Fruit fly (Drosophila melanogaster): ENCODE measurements around the gene CG11162.

The CG11162 gene

DNA sequence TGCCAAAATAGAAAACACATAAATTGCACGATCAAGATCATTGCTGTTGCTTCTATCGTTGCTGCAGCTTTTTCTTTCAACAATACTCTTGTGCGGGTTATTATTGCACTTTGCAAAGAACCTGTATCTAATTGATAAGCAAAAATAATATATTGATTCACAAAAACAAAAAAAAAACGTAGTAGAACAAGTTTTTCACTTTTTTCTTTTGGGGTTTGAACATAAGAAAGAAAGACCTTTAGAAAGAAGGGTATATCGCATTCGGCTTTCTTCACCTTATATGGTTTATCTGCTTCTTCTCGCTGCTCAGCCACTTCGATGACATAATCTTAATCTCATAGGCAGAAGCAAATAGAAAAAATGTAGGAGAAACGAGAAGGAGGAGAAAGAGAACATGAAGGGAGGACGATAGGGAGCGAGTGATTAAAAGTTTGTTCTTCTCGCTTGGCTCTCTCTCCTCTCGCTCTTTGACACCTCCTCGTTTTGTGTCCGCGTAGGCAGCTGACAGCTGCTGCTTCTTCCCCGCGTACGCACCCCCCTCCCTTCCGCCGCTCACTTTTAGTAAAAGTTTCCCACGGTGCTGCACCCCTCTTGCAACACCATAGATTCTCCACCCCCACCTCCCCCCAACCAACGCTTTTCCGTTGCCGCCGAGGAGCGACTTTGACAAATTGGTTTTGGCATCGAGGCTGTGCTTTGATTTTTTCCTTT lies 22.2 kb downstream of the CG11162 start (continued):
- no peak for TF ChIP-seq CG7963 (GFP tag; IDR thresholded peaks at IDR 0.05; ENCODE audit: partially characterized antibody)
- TF ChIP-seq CG18011 (GFP tag; optimal IDR thresholded peaks at IDR 0.05) = no peak
- no peak for TF ChIP-seq Spps (tag; optimal IDR thresholded peaks at IDR 0.05)
- no peak for TF ChIP-seq ac (GFP tag; optimal IDR thresholded peaks at IDR 0.05)
- TF ChIP-seq CG11456 (GFP tag; IDR thresholded peaks at IDR 0.05) = no peak
- TF ChIP-seq CG11504 (tag; optimal IDR thresholded peaks at IDR 0.05) = peak; percentile 26
- no peak for TF ChIP-seq Rx (GFP tag; IDR thresholded peaks at IDR 0.05)
- no peak for TF ChIP-seq az2 (GFP tag; optimal IDR thresholded peaks at IDR 0.05)
- no peak for TF ChIP-seq CG6765 (GFP tag; optimal IDR thresholded peaks at IDR 0.05)
- no peak for TF ChIP-seq ap (GFP tag; IDR thresholded peaks at IDR 0.05)
- peak; percentile 84 for TF ChIP-seq sr (GFP tag; IDR thresholded peaks at IDR 0.05)

DNA sequence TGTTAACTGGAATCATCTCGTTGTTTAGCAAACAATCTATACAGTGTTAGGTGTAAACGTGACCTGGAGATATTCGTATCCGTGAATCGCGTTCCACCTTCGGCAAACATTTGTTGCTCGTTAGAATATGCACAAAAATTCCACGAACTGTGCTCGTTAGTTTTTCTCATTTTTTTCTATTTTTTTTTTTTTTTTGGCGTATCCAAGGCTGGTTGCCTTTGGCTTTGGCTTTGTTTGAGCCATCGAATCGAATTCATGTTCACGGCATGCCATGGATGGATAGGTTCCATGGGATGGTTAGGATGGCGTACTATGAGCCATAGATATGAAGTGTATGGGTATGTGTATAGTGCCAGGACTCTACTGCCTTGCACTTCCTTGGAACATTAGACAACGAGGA lies 23.0 kb downstream of the CG11162 start:
- TF ChIP-seq Vsx1 (GFP tag; optimal IDR thresholded peaks at IDR 0.05) (no peak), CG1529 (GFP tag; optimal IDR thresholded peaks at IDR 0.05) (no peak), ash1 (GFP tag; optimal IDR thresholded peaks at IDR 0.05) (no peak), CG12236 (GFP tag; optimal IDR thresholded peaks at IDR 0.05) (no peak), Ets65A (GFP tag) (peak; percentile 69)

DNA sequence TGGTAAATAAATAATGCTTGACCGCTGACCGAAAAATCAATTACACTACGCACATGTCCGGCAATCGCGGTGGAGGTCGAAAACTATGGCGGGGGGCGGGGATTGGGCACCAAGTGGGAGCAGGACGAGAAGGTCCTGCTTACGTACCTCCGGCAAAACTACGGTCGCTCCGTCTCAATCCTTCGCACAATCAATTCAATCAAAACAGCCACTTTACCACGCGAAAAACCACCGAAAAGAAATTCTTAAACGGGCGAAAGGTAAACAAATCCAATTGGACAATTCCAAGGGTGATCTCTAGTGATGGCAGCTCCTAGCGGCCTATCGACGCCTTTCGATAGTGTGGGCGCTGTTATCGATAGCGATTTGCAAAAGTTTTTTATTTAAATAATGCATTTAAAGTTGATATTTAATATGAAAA lies 41.3 kb downstream of the CG11162 start, which contains the start of gene Nadsyn:
Nadsyn (minus strand) TSS at position 304 of the 421 bp plus-strand sequence.
- no peak for TF ChIP-seq CG31365 (tag; optimal IDR thresholded peaks at IDR 0.05)
- TF ChIP-seq CG12659 (GFP tag; optimal IDR thresholded peaks at IDR 0.05) = peak; percentile 49
- peak; percentile 39 for TF ChIP-seq CG15514 (GFP tag; optimal IDR thresholded peaks at IDR 0.05)
- peak; percentile 44 for TF ChIP-seq Nf-YB (GFP tag; optimal IDR thresholded peaks at IDR 0.05)
- TF ChIP-seq CG7963 (GFP tag; IDR thresholded peaks at IDR 0.05; ENCODE audit: partially characterized antibody) = peak; percentile 82; the same call in 2 of the 3 replicates
- TF ChIP-seq Dp (GFP tag; optimal IDR thresholded peaks at IDR 0.05) = peak; percentile 55
- peak; percentile 45 for TF ChIP-seq stwl (tag; optimal IDR thresholded peaks at IDR 0.05)
- peak; percentile 7 for TF ChIP-seq CG30020 (tag; optimal IDR thresholded peaks at IDR 0.05)
- 0 out of 3 replicates have a peak, but pooled peaks have one; percentile 31 for TF ChIP-seq CG34422 (GFP tag; IDR thresholded peaks at IDR 0.05)
- TF ChIP-seq Stat92E (GFP tag; optimal IDR thresholded peaks at IDR 0.05) = no peak
- 0 out of 4 replicates have a peak, but pooled peaks have one; percentile 61 for TF ChIP-seq chinmo (GFP tag; IDR thresholded peaks at IDR 0.05; ENCODE audit: partially characterized antibody)
- peak; percentile 65; the same call in 1 of the 2 replicates for TF ChIP-seq CG2129 (GFP tag; IDR thresholded peaks at IDR 0.05; ENCODE audit: partially characterized antibody)
- no peak for TF ChIP-seq cas (GFP tag; IDR thresholded peaks at IDR 0.05)
- peak; percentile 13 for TF ChIP-seq CG10267 (tag; optimal IDR thresholded peaks at IDR 0.05)
- TF ChIP-seq CG31388 (GFP tag; optimal IDR thresholded peaks at IDR 0.05) = no peak
- peak; percentile 70 for TF ChIP-seq onecut (GFP tag; IDR thresholded peaks at IDR 0.05)
- no peak for TF ChIP-seq maf-S (GFP tag; optimal IDR thresholded peaks at IDR 0.05)
- peak; percentile 59 to 93 for TF ChIP-seq insv (GFP tag; optimal IDR thresholded peaks at IDR 0.05)
- peak; percentile 73 for TF ChIP-seq MBD-R2 (GFP tag; IDR thresholded peaks at IDR 0.05)
- TF ChIP-seq Dref (GFP tag; IDR thresholded peaks at IDR 0.05) = peak; percentile 85
- TF ChIP-seq Scr (GFP tag; IDR thresholded peaks at IDR 0.05; ENCODE audit: partially characterized antibody) = peak; percentile 86
- TF ChIP-seq Nf-YC (tag; optimal IDR thresholded peaks at IDR 0.05) = peak; percentile 80
- peak; percentile 80 for TF ChIP-seq CG6791 (GFP tag; IDR thresholded peaks at IDR 0.05; ENCODE audit: partially characterized antibody)
- TF ChIP-seq CG16813 (GFP tag; IDR thresholded peaks at IDR 0.05; ENCODE audit: partially characterized antibody) = peak; percentile 80
- TF ChIP-seq trem (tag; optimal IDR thresholded peaks at IDR 0.05) = peak; percentile 51
- TF ChIP-seq sna (GFP tag; IDR thresholded peaks at IDR 0.05; ENCODE audit: partially characterized antibody) = peak; percentile 68; the same call in 1 of the 2 replicates
- TF ChIP-seq BEAF-32 (GFP tag; optimal IDR thresholded peaks at IDR 0.05) = peak; percentile 82
- peak; percentile 84 for TF ChIP-seq Opbp (GFP tag; IDR thresholded peaks at IDR 0.05; ENCODE audit: partially characterized antibody)
- TF ChIP-seq CG6683 (GFP tag; optimal IDR thresholded peaks at IDR 0.05) = no peak
- TF ChIP-seq CG2116 (GFP tag; optimal IDR thresholded peaks at IDR 0.05) = peak; percentile 49
